Worm (Caenorhabditis elegans) whole organism, L4 larva: Measurements from ENCODE around the gene srv-6.

Experiments
- aha-1 ChIP-seq: fragments of 150-350 bp; peaks from one replicate; lab custom pipeline; 2014; ENCODE audit warnings: missing biosample characterization, missing genetic modification characterization
- aly-2 ChIP-seq: sonication (generic microtip); optimal IDR thresholded peaks from 2 replicates; lab custom pipeline; 2018; ENCODE audit warnings: missing biosample characterization, missing genetic modification characterization
- ces-1 ChIP-seq: fragments of 150-350 bp; sonication (generic microtip); optimal IDR thresholded peaks from 4 replicates; lab custom pipeline; 2014; ENCODE audit warnings: missing biosample characterization, missing genetic modification reagents, missing genetic modification characterization
- dmd-6 ChIP-seq: fragments of 200-800 bp; sonication (Bioruptor generic); IDR thresholded peaks from 2 replicates; pipeline ENCODE4 v1.3.6; 2022; ENCODE audit warnings: missing genetic modification reagents, missing genetic modification characterization, missing compliant biosample characterization
- hlh-11 ChIP-seq: fragments of 200-800 bp; sonication (Bioruptor generic); optimal IDR thresholded peaks from 2 replicates; lab custom pipeline; 2018; ENCODE audit warnings: mild to moderate bottlenecking, missing genetic modification characterization, missing compliant biosample characterization
- lin-39 ChIP-seq: fragments of 150-350 bp; optimal IDR thresholded peaks from 2 replicates; lab custom pipeline; 2014; ENCODE audit warnings: missing biosample characterization, missing genetic modification reagents, missing genetic modification characterization
- lsy-2 ChIP-seq, 2 experiments: fragments of 150-350 bp in 1 of 2; sonication (generic microtip) in 1 of 2; optimal IDR thresholded peaks; 2 replicates each; lab custom pipeline; 2014 to 2017; ENCODE audit warnings: missing biosample characterization in 2 of 2, missing genetic modification characterization in 2 of 2
- madf-5 ChIP-seq, 2 experiments: fragments of 200-800 bp; sonication (Bioruptor generic); IDR thresholded peaks; 2 replicates each; pipeline ENCODE4 v1.3.6; 2022; ENCODE audit warnings: missing compliant biosample characterization in 2 of 2, missing genetic modification characterization in 2 of 2
- pqm-1 ChIP-seq: sonication (generic microtip); optimal IDR thresholded peaks from 2 replicates; lab custom pipeline; 2017; ENCODE audit warnings: missing biosample characterization, missing genetic modification characterization
- snpc-4 ChIP-seq: fragments of 150-350 bp; optimal IDR thresholded peaks from 2 replicates; lab custom pipeline; 2014; ENCODE audit warnings: missing biosample characterization, missing genetic modification characterization
- unc-62 ChIP-seq, 3 experiments: fragments of 150-350 bp in 1 of 3; sonication (generic microtip); optimal IDR thresholded peaks in 2 of 3; peaks in 1 of 3; 1 replicate in 1 of 3; 2 replicates in 2 of 3; lab custom pipeline; 2014 to 2017; ENCODE audit warnings: missing biosample characterization in 3 of 3, missing genetic modification characterization in 3 of 3, missing genetic modification reagents in 3 of 3, missing genotype in 1 of 3

DNA sequence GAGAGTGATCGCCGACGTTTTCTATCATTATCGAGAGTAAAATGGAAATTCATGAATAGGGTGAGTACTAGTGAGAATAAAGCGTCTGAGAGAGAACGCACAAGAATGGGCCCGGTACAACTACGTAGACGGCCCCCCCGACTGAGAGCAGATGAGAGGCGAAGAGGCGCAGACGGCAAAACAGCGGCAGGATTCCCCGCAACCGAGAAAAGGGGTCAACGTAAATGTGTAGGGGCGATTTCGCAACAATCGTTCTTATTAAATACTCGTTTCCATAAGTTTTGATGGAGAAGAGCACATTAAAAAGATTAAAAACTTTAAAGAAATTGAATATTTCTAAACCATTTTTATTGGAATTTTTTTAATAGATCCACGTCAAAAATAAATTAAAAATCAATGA lies 42.2 kb upstream of the srv-6 start:
- TF ChIP-seq hlh-11 (tag; lab: Kevin White, UChicago) (peak; percentile 33), aly-2 (tag; lab: Kevin White, UChicago) (no peak), madf-5 (GFP tag; IDR thresholded peaks at IDR 0.05; lab: Robert Waterston, UW) (no peak), pqm-1 (tag; lab: Kevin White, UChicago) (no peak), ces-1 (GFP tag; lab: Kevin White, UChicago) (no peak), snpc-4 (no peak), lin-39 (tag; lab: Kevin White, UChicago) (no peak), lsy-2 (tag; optimal IDR thresholded peaks at IDR 0.05; lab: Kevin White, UChicago) (peak in 1 of 2 experiments; percentile 14), aha-1 (no peak), dmd-6 (no peak), unc-62 (GFP tag; optimal IDR thresholded peaks at IDR 0.05 in 1 of 2; lab: Kevin White, UChicago) (no peak), unc-62 (tag; optimal IDR thresholded peaks at IDR 0.05; lab: Kevin White, UChicago) (no peak)
